Worm (Caenorhabditis elegans) whole organism, young adult: ENCODE data around the gene C10C5.3.

Experiments used
- B0336.3 ChIP-seq: fragments of 200-800 bp; sonication (Bioruptor generic); IDR thresholded peaks from 2 replicates; pipeline ENCODE4 v1.3.6; 2022; ENCODE audit warnings: missing genetic modification characterization, missing compliant biosample characterization
- F37B4.10 ChIP-seq: fragments of 200-800 bp; sonication (Bioruptor generic); IDR thresholded peaks from 2 replicates; pipeline ENCODE4 v1.3.6; 2022; ENCODE audit warnings: missing genetic modification characterization, missing compliant biosample characterization
- F39B2.1 ChIP-seq: fragments of 200-800 bp; sonication (Bioruptor generic); IDR thresholded peaks from 2 replicates; pipeline ENCODE4 v1.3.6; 2022; ENCODE audit warnings: missing genetic modification reagents, missing genetic modification characterization, missing compliant biosample characterization
- F57C9.4 ChIP-seq: sonication (generic microtip); optimal IDR thresholded peaks from 2 replicates; lab custom pipeline; 2017; ENCODE audit warnings: mild to moderate bottlenecking, missing genetic modification characterization, missing compliant biosample characterization
- K11D2.4 ChIP-seq: fragments of 200-800 bp; sonication (Bioruptor generic); IDR thresholded peaks from 2 replicates; pipeline ENCODE4 v1.3.6; 2022; ENCODE audit warnings: missing genetic modification reagents, missing genetic modification characterization, missing compliant biosample characterization
- K12H6.12 ChIP-seq: fragments of 200-800 bp; sonication (Bioruptor generic); optimal IDR thresholded peaks from 2 replicates; lab custom pipeline; 2018; ENCODE audit warnings: mild to moderate bottlenecking, missing genetic modification characterization, missing compliant biosample characterization
- Y53G8AR.9 ChIP-seq: fragments of 200-800 bp; sonication (Bioruptor generic); conservative IDR thresholded peaks from 2 replicates; pipeline ENCODE4 v1.3.6; 2022; ENCODE audit warnings: missing genetic modification reagents, missing genetic modification characterization, missing compliant biosample characterization
- aptf-3 ChIP-seq: fragments of 200-800 bp; sonication (Bioruptor generic); IDR thresholded peaks from 2 replicates; pipeline ENCODE4 v1.3.6; 2022; ENCODE audit warnings: missing genetic modification characterization, missing compliant biosample characterization
- attf-3 ChIP-seq: fragments of 200-800 bp; sonication (Bioruptor generic); conservative IDR thresholded peaks from 2 replicates; pipeline ENCODE4 v1.3.6; 2022; ENCODE audit warnings: missing genetic modification reagents, missing genetic modification characterization, missing compliant biosample characterization
- attf-5 ChIP-seq: fragments of 200-800 bp; sonication (Bioruptor generic); optimal IDR thresholded peaks from 2 replicates; lab custom pipeline; 2018; ENCODE audit warnings: mild to moderate bottlenecking, missing genetic modification characterization, missing compliant biosample characterization
- cebp-1 ChIP-seq, 2 experiments: fragments of 200-800 bp in 1 of 2; sonication (Bioruptor generic) in 1 of 2; sonication (generic microtip) in 1 of 2; IDR thresholded peaks in 1 of 2; optimal IDR thresholded peaks in 1 of 2; 2 replicates each; pipeline versions ENCODE4 v1.3.6 to Lab custom; 2017 to 2022; ENCODE audit warnings: missing compliant biosample characterization in 2 of 2, missing genetic modification characterization in 2 of 2, mild to moderate bottlenecking in 1 of 2, missing genetic modification reagents in 1 of 2, moderate library complexity in 1 of 2
- cebp-2 ChIP-seq: fragments of 200-800 bp; sonication (Bioruptor generic); IDR thresholded peaks from 2 replicates; pipeline ENCODE4 v1.3.6; 2022; ENCODE audit warnings: missing genetic modification characterization, missing compliant biosample characterization
- ceh-100 ChIP-seq: fragments of 200-800 bp; sonication (Bioruptor generic); IDR thresholded peaks from 2 replicates; pipeline ENCODE4 v1.3.6; 2022; ENCODE audit warnings: missing genetic modification reagents, missing genetic modification characterization, missing compliant biosample characterization
- ceh-91 ChIP-seq: fragments of 200-800 bp; sonication (Bioruptor generic); IDR thresholded peaks from 2 replicates; pipeline ENCODE4 v1.3.6; 2022; ENCODE audit warnings: missing genetic modification reagents, missing genetic modification characterization, missing compliant biosample characterization
- dpl-1 ChIP-seq: fragments of 150-350 bp; optimal IDR thresholded peaks from 2 replicates; lab custom pipeline; 2014; ENCODE audit warnings: missing biosample characterization, missing genetic modification reagents, missing genetic modification characterization
- efl-1 ChIP-seq: fragments of 150-350 bp; optimal IDR thresholded peaks from 2 replicates; lab custom pipeline; 2014; ENCODE audit warnings: missing biosample characterization, missing genetic modification reagents, missing genetic modification characterization
- egl-44 ChIP-seq: fragments of 200-800 bp; sonication (Bioruptor generic); IDR thresholded peaks from 2 replicates; pipeline ENCODE4 v1.3.6; 2022; ENCODE audit warnings: missing genetic modification reagents, missing genetic modification characterization, missing compliant biosample characterization
- hmg-1.2 ChIP-seq: fragments of 200-800 bp; sonication (Bioruptor generic); IDR thresholded peaks from 2 replicates; pipeline ENCODE4 v1.3.6; 2022; ENCODE audit warnings: missing genetic modification reagents, missing genetic modification characterization, missing compliant biosample characterization
- lag-1 ChIP-seq: fragments of 200-800 bp; sonication (Bioruptor generic); IDR thresholded peaks from 2 replicates; pipeline ENCODE4 v1.3.6; 2022; ENCODE audit warnings: missing genetic modification reagents, missing genetic modification characterization, missing compliant biosample characterization
- let-607 ChIP-seq, 2 experiments: fragments of 200-800 bp in 1 of 2; sonication (Bioruptor generic) in 1 of 2; sonication (generic microtip) in 1 of 2; optimal IDR thresholded peaks; 2 replicates each; lab custom pipeline; 2016 to 2018; ENCODE audit warnings: mild to moderate bottlenecking in 2 of 2, missing compliant biosample characterization in 2 of 2, missing genetic modification characterization in 2 of 2, moderate library complexity in 2 of 2, missing genotype in 1 of 2
- lin-35 ChIP-seq, 3 experiments: fragments of 150-350 bp in 2 of 3; sonication (generic microtip) in 1 of 3; optimal IDR thresholded peaks; 2 replicates each; lab custom pipeline; 2014 to 2018; ENCODE audit warnings: missing biosample characterization in 3 of 3, missing genetic modification characterization in 3 of 3, missing genetic modification reagents in 3 of 3
- lin-54 ChIP-seq: fragments of 200-800 bp; sonication (Bioruptor generic); optimal IDR thresholded peaks from 2 replicates; lab custom pipeline; 2018; ENCODE audit warnings: mild to moderate bottlenecking, missing genetic modification characterization, missing compliant biosample characterization
- lsl-1 ChIP-seq: fragments of 200-800 bp; sonication (Bioruptor generic); optimal IDR thresholded peaks from 2 replicates; lab custom pipeline; 2018; ENCODE audit warnings: mild to moderate bottlenecking, missing genetic modification characterization, moderate library complexity, missing compliant biosample characterization
- madf-8 ChIP-seq: fragments of 200-800 bp; sonication (Bioruptor generic); conservative IDR thresholded peaks from 2 replicates; pipeline ENCODE4 v1.3.6; 2022; ENCODE audit warnings: missing genetic modification reagents, missing genetic modification characterization, missing compliant biosample characterization
- mcd-1 ChIP-seq: fragments of 200-800 bp; sonication (Bioruptor generic); IDR thresholded peaks from 2 replicates; pipeline ENCODE4 v1.3.6; 2022; ENCODE audit warnings: missing genetic modification reagents, missing genetic modification characterization, missing compliant biosample characterization
- nfya-1 ChIP-seq: sonication (generic microtip); optimal IDR thresholded peaks from 2 replicates; lab custom pipeline; 2017; ENCODE audit warnings: antibody characterized with exemption, missing compliant biosample characterization, missing genetic modification characterization, borderline replicate concordance; ENCODE audit not compliant: insufficient read depth
- nhr-27 ChIP-seq: fragments of 200-800 bp; sonication (Bioruptor generic); optimal IDR thresholded peaks from 2 replicates; lab custom pipeline; 2018; ENCODE audit warnings: mild to moderate bottlenecking, missing genetic modification characterization, moderate library complexity, missing compliant biosample characterization
- nhr-80 ChIP-seq: sonication (generic microtip); optimal IDR thresholded peaks from 2 replicates; lab custom pipeline; 2016; ENCODE audit warnings: missing genetic modification characterization, missing compliant biosample characterization
- rec-8 ChIP-seq, 2 experiments: sonication (generic microtip); optimal IDR thresholded peaks; 2 replicates each; lab custom pipeline; 2016; ENCODE audit warnings: mild to moderate bottlenecking in 2 of 2, missing genetic modification characterization in 2 of 2, missing genetic modification reagents in 2 of 2, missing genotype in 2 of 2, missing biosample characterization in 1 of 2, missing compliant biosample characterization in 1 of 2, moderate library complexity in 1 of 2
- snpc-4 ChIP-seq, 5 experiments: fragments of 150-350 bp in 1 of 5; sonication (generic microtip) in 4 of 5; optimal IDR thresholded peaks; 2 replicates each; lab custom pipeline; 2014 to 2018; ENCODE audit warnings: missing genetic modification characterization in 5 of 5, missing biosample characterization in 3 of 5, antibody characterized with exemption in 2 of 5, mild to moderate bottlenecking in 2 of 5, missing compliant biosample characterization in 2 of 5, missing genotype in 2 of 5, moderate library complexity in 2 of 5, missing genetic modification reagents in 1 of 5
- ztf-25 ChIP-seq: fragments of 200-800 bp; sonication (Bioruptor generic); IDR thresholded peaks from 2 replicates; pipeline ENCODE4 v1.3.6; 2022; ENCODE audit warnings: missing genetic modification reagents, missing genetic modification characterization, missing compliant biosample characterization
- ztf-3 ChIP-seq: fragments of 200-800 bp; sonication (Bioruptor generic); optimal IDR thresholded peaks from 2 replicates; lab custom pipeline; 2018; ENCODE audit warnings: mild to moderate bottlenecking, missing genetic modification characterization, missing compliant biosample characterization

Gene C10C5.3

DNA sequence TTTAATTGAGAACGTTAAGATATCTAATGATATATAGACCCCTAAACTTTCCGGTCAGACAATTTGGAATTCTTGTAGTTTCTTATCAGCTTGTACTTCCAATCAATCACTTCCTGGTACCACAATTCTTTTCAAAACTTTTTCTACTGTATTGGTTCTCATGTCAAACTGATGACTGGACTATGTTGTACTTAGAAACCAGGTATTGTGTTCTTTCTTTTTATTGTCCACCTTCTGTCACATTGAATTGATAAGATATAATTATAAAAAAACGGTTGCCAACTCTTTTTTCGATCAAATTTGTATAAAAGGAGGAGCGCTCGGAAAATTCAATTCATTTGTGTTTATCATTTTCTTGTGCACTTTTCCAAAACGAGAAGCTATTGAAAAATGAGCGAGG lies 3.6 kb downstream of the C10C5.3 start, which contains the start of gene C10C5.4:
TSS of gene C10C5.4 (plus strand) at position 281 of the 400 bp plus-strand sequence.
- TF ChIP-seq let-607 (tag; optimal IDR thresholded peaks at IDR 0.05; lab: Kevin White, UChicago) (peak in 1 of 2 experiments; percentile 6), nhr-80 (tag; lab: Kevin White, UChicago) (peak; percentile 76), aptf-3 (GFP tag; lab: Robert Waterston, UW) (no peak)
- TF ChIP-seq, all 124 proteins: peak for 2

DNA sequence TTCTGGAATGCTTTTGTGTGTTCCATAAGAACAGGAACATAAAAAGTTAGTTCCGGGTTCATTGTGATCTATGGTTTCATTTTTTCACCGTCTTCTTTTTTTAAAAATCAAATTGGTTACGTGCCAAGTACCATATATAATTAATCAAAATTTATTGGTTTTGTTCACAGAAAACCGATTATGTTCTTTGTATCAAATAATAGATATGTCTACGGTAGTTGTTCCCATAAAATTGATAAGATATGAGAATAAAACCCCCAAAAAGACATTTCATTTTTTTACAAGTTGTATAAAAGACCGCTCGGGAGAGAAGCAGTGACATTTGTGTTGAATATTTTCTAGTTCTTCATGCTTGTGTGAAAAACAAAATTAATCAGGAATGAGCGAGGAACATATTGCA lies 6.5 kb downstream of the C10C5.3 start, which contains the start of gene C10C5.5:
TSS of gene C10C5.5 (plus strand) at position 301 of the 400 bp plus-strand sequence.
- no peak for TF ChIP-seq ztf-25 (GFP tag; lab: Robert Waterston, UW)
- TF ChIP-seq lin-35 (GFP tag; optimal IDR thresholded peaks at IDR 0.05; lab: Kevin White, UChicago), result no peak
- no peak for TF ChIP-seq K12H6.12 (tag; lab: Kevin White, UChicago)
- TF ChIP-seq ztf-3 (GFP tag; lab: Kevin White, UChicago), result no peak

DNA sequence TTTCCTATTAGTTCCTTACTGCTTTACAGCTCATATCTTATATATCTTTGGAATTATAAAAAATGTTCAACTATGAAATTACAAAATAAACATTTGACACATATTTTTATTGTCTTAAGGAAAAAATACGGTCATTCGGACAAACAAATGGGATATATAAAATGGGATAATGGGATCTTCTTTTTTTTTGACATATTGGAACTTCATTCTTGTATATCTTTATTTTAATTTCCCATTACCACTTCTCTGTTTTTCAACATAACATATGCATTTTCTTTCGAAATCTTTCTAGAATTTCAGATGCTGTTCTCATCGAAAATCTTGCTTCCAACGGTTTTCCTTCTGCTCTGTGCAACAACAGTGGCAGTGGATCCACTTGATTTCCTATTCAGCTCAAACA lies 10.2 kb downstream of the C10C5.3 start, which contains the start of gene C10C5.7:
TSS of gene C10C5.7 (plus strand) at position 301 of the 400 bp plus-strand sequence.
- TF ChIP-seq lsl-1 (no peak), F57C9.4 (no peak), cebp-2 (GFP tag; lab: Robert Waterston, UW) (no peak), snpc-4 (GFP tag; optimal IDR thresholded peaks at IDR 0.05; lab: Kevin White, UChicago) (no peak), snpc-4 (tag; optimal IDR thresholded peaks at IDR 0.05; lab: Kevin White, UChicago) (no peak), egl-44 (GFP tag; lab: Robert Waterston, UW) (no peak), ceh-91 (GFP tag; lab: Robert Waterston, UW) (no peak), hmg-1.2 (no peak), lag-1 (GFP tag; lab: Robert Waterston, UW) (no peak), Y53G8AR.9 (GFP tag; lab: Robert Waterston, UW) (no peak), nhr-27 (tag; lab: Kevin White, UChicago) (no peak), ceh-100 (GFP tag; lab: Robert Waterston, UW) (no peak), F37B4.10 (no peak), madf-8 (GFP tag; lab: Robert Waterston, UW) (no peak), nfya-1 (no peak), rec-8 (tag; optimal IDR thresholded peaks at IDR 0.05; lab: Kevin White, UChicago) (no peak)

DNA sequence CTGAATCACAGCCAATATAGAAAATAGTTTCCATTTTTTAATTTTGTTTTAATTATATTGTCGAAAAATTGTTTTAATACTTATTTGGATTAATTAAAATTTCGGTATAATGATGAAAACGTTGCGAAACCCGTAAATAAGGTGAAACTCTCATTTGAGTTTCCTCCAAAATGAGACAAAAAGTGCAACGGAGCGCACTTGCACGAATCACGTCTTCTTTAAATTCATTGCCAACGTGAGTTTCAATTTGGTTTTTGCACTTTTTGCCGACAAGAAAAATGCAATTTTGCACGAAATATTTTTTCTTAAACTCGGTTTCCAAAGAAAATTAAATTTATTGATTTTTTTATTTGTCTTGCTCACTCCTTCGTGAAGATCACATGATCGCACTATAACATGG lies 11.4 kb downstream of the C10C5.3 start, which contains the start of gene daf-15:
TSS of gene daf-15 (plus strand) at position 171 of the 400 bp plus-strand sequence.
- TF ChIP-seq mcd-1 (peak; percentile 94), lin-35 (GFP tag; optimal IDR thresholded peaks at IDR 0.05; lab: Kevin White, UChicago) (peak in 2 of 3 experiments; percentile 39 to 78), lag-1 (GFP tag; lab: Robert Waterston, UW) (no peak), dpl-1 (GFP tag; lab: Kevin White, UChicago) (peak; percentile 52), K11D2.4 (no peak), attf-5 (GFP tag; lab: Kevin White, UChicago) (peak; percentile 57), cebp-1 (GFP tag; IDR thresholded peaks at IDR 0.05; lab: Robert Waterston, UW) (no peak), cebp-1 (tag; optimal IDR thresholded peaks at IDR 0.05; lab: Kevin White, UChicago) (peak; percentile 79), efl-1 (GFP tag; lab: Kevin White, UChicago) (peak; percentile 74), lin-54 (GFP tag; lab: Kevin White, UChicago) (peak; percentile 80)

DNA sequence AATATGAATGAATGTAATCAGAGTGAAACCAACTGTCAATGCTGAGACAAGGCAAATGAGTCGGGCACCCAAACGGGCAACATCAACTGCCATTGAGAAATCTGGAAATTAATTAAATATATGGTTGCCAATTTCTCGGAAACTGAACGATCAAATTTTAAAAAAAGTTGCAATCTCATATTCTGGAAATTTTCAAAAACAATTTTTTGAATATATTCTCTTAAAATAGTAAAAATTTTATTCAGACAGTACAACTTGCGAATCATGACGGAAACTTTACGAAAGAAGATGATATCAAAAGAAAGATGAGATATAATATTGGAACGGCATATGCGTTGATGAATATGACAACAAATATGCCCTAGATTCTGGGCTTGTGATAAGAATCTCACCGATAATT lies 21.5 kb downstream of the C10C5.3 start, which contains the start of gene col-121:
TSS of gene col-121 (minus strand) at position 101 of the 400 bp plus-strand sequence.
- TF ChIP-seq attf-3, result no peak
- no peak for TF ChIP-seq B0336.3 (GFP tag; lab: Robert Waterston, UW)
- TF ChIP-seq F39B2.1, result no peak
